Fruit fly (Drosophila melanogaster): ENCODE data around the gene CG4367.

CG4367 gene

dm6 chr3R:20312838-20313237, 8.1 kb upstream of the CG4367 start (continued):
- TF ChIP-seq CG4318 (GFP tag; optimal IDR thresholded peaks at IDR 0.05) (peak; percentile 66), OdsH (GFP tag; optimal IDR thresholded peaks at IDR 0.05) (peak; percentile 77), CG7368 (GFP tag; optimal IDR thresholded peaks at IDR 0.05) (peak; percentile 68), CG31627 (GFP tag; optimal IDR thresholded peaks at IDR 0.05) (peak; percentile 39), CG11762 (GFP tag; optimal IDR thresholded peaks at IDR 0.05; ENCODE audit: insufficient read depth) (peak; percentile 82), CG16779 (tag; optimal IDR thresholded peaks at IDR 0.05) (peak; percentile 64), Gug (GFP tag; IDR thresholded peaks at IDR 0.05) (peak; percentile 77), fd85E (GFP tag; optimal IDR thresholded peaks at IDR 0.05) (no peak), CG11294 (GFP tag; IDR thresholded peaks at IDR 0.05) (peak; percentile 79), CG6163 (GFP tag; IDR thresholded peaks at IDR 0.05) (peak; percentile 87), CG3032 (tag; optimal IDR thresholded peaks at IDR 0.05) (peak; percentile 64), acj6 (GFP tag; optimal IDR thresholded peaks at IDR 0.05) (peak; percentile 51), CG8632 (GFP tag; optimal IDR thresholded peaks at IDR 0.05) (peak; percentile 33), CG6808 (GFP tag; optimal IDR thresholded peaks at IDR 0.05) (peak; percentile 47), CG11902 (GFP tag; optimal IDR thresholded peaks at IDR 0.05) (peak; percentile 53), CG6792 (GFP tag; optimal IDR thresholded peaks at IDR 0.05) (peak; percentile 39), CG9139 (GFP tag; optimal IDR thresholded peaks at IDR 0.05) (no peak), Eip78C (GFP tag) (peak; percentile 96), salr (GFP tag; optimal IDR thresholded peaks at IDR 0.05) (peak in 1 of 2 experiments; percentile 76), Eip75B (GFP tag; optimal IDR thresholded peaks at IDR 0.05) (peak; percentile 71)

- peak; percentile 2 for TF ChIP-seq CG1621 (tag; optimal IDR thresholded peaks at IDR 0.05)
- TF ChIP-seq CG6792 (GFP tag; optimal IDR thresholded peaks at IDR 0.05): no peak
- TF ChIP-seq svp (GFP tag): peak; percentile 85
- peak; percentile 19 for TF ChIP-seq fkh (GFP tag; optimal IDR thresholded peaks at IDR 0.05)
- no peak for TF ChIP-seq spab (GFP tag; optimal IDR thresholded peaks at IDR 0.05)
Observed at dm6 chr3R:20311406-20311805, 6.6 kb upstream of the CG4367 start.

dm6 chr3R:20310905-20311304, 6.1 kb upstream of the CG4367 start:
- TF ChIP-seq CG6276 (GFP tag; optimal IDR thresholded peaks at IDR 0.05) (peak; percentile 36), vri (GFP tag; optimal IDR thresholded peaks at IDR 0.05) (peak; percentile 55), salr (GFP tag; optimal IDR thresholded peaks at IDR 0.05) (peak in 1 of 2 experiments; percentile 30), fd59A (GFP tag; optimal IDR thresholded peaks at IDR 0.05) (no peak), svp (GFP tag) (peak; percentile 49), Gug (GFP tag; IDR thresholded peaks at IDR 0.05) (no peak), CG32006 (GFP tag; optimal IDR thresholded peaks at IDR 0.05) (peak; percentile 53), achi (GFP tag; optimal IDR thresholded peaks at IDR 0.05) (peak; percentile 5), CG6792 (GFP tag; optimal IDR thresholded peaks at IDR 0.05) (no peak), fd85E (GFP tag; optimal IDR thresholded peaks at IDR 0.05) (no peak), acj6 (GFP tag; optimal IDR thresholded peaks at IDR 0.05) (peak; percentile 12), Eip75B (GFP tag; optimal IDR thresholded peaks at IDR 0.05) (peak; percentile 10), Hr39 (GFP tag; optimal IDR thresholded peaks at IDR 0.05) (peak; percentile 24), Met (GFP tag; optimal IDR thresholded peaks at IDR 0.05) (peak; percentile 49), OdsH (GFP tag; optimal IDR thresholded peaks at IDR 0.05) (peak; percentile 26), Hr4 (GFP tag; optimal IDR thresholded peaks at IDR 0.05) (peak; percentile 31), Eip78C (GFP tag) (peak; percentile 71), Sox102F (GFP tag; optimal IDR thresholded peaks at IDR 0.05) (peak; percentile 19), net (GFP tag; optimal IDR thresholded peaks at IDR 0.05) (peak; percentile 2), pdm3 (GFP tag; optimal IDR thresholded peaks at IDR 0.05) (peak; percentile 7), esn (GFP tag; optimal IDR thresholded peaks at IDR 0.05) (peak; percentile 11)

- TF ChIP-seq CG7368 (GFP tag; optimal IDR thresholded peaks at IDR 0.05) (no peak), dac (GFP tag; optimal IDR thresholded peaks at IDR 0.05) (no peak), topi (GFP tag; optimal IDR thresholded peaks at IDR 0.05) (no peak), achi (GFP tag; optimal IDR thresholded peaks at IDR 0.05) (no peak), eg (GFP tag; IDR thresholded peaks at IDR 0.05) (no peak), Lpt (GFP tag; optimal IDR thresholded peaks at IDR 0.05) (no peak)
Observed at dm6 chr3R:20310498-20310822, 5.7 kb upstream of the CG4367 start.

All from whole organism, prepupa.